Fruit fly (Drosophila melanogaster): ENCODE data around the gene CG15646.

The CG15646 gene

dm6 chrX:15632669-15633068 is 38.2 kb downstream of the CG15646 start:
- TF ChIP-seq CG13204 (GFP tag; optimal IDR thresholded peaks at IDR 0.05) (no peak), CG14655 (GFP tag; optimal IDR thresholded peaks at IDR 0.05) (peak; percentile 1)

dm6 chrX:15631465-15631864 is 39.4 kb downstream of the CG15646 start:
- TF ChIP-seq CG4496 (GFP tag; IDR thresholded peaks at IDR 0.05) (0 out of 3 replicates have a peak, but pooled peaks have one; percentile 14), fd96Ca (GFP tag; IDR thresholded peaks at IDR 0.05) (no peak)

dm6 chrX:15630815-15631214 is 40.0 kb downstream of the CG15646 start:
- TF ChIP-seq CG15710 (tag; optimal IDR thresholded peaks at IDR 0.05) (no peak), Pif1A (GFP tag; optimal IDR thresholded peaks at IDR 0.05) (no peak), Pif1B (GFP tag; optimal IDR thresholded peaks at IDR 0.05) (no peak), CG4496 (GFP tag; IDR thresholded peaks at IDR 0.05) (0 out of 3 replicates have a peak, but pooled peaks have one; percentile 51), CG9948 (tag; optimal IDR thresholded peaks at IDR 0.05) (no peak), rn (GFP tag; IDR thresholded peaks at IDR 0.05) (peak; percentile 33; the same call in 1 of the 2 replicates), CG32121 (GFP tag; IDR thresholded peaks at IDR 0.05) (peak; percentile 71; the same call in 1 of the 2 replicates), fd96Ca (GFP tag; IDR thresholded peaks at IDR 0.05) (no peak), gl (tag; optimal IDR thresholded peaks at IDR 0.05) (no peak), EcR (GFP tag; optimal IDR thresholded peaks at IDR 0.05) (no peak), CG14655 (GFP tag; optimal IDR thresholded peaks at IDR 0.05) (peak; percentile 21), CG8301 (tag; optimal IDR thresholded peaks at IDR 0.05) (peak; percentile 15), CG10348 (GFP tag; IDR thresholded peaks at IDR 0.05) (0 out of 2 replicates have a peak, but pooled peaks have one; percentile 9), D1 (tag; optimal IDR thresholded peaks at IDR 0.05) (no peak), CG34367 (tag; optimal IDR thresholded peaks at IDR 0.05) (no peak), CG13204 (GFP tag; optimal IDR thresholded peaks at IDR 0.05) (no peak), Snoo (tag; optimal IDR thresholded peaks at IDR 0.05) (no peak)

dm6 chrX:15629962-15630361 is 40.9 kb downstream of the CG15646 start:
- TF ChIP-seq rn (GFP tag; IDR thresholded peaks at IDR 0.05) (no peak), CG14655 (GFP tag; optimal IDR thresholded peaks at IDR 0.05) (no peak), CG15710 (tag; optimal IDR thresholded peaks at IDR 0.05) (no peak), EcR (GFP tag; optimal IDR thresholded peaks at IDR 0.05) (no peak)

dm6 chrX:15626279-15626678 is 44.5 kb downstream of the CG15646 start:
- TF ChIP-seq CG8159 (tag; optimal IDR thresholded peaks at IDR 0.05), result no peak
- peak; percentile 71; the same call in 1 of the 2 replicates for TF ChIP-seq Ets98B (GFP tag; IDR thresholded peaks at IDR 0.05)
- no peak for TF ChIP-seq EcR (GFP tag; optimal IDR thresholded peaks at IDR 0.05)
- peak; percentile 1 for TF ChIP-seq Pif1A (GFP tag; optimal IDR thresholded peaks at IDR 0.05)
- peak; percentile 74; the same call in 2 of the 3 replicates for TF ChIP-seq CG4496 (GFP tag; IDR thresholded peaks at IDR 0.05)
- peak; percentile 11 for TF ChIP-seq CG13204 (GFP tag; optimal IDR thresholded peaks at IDR 0.05)
- no peak for TF ChIP-seq CG8301 (tag; optimal IDR thresholded peaks at IDR 0.05)
- peak; percentile 6 for TF ChIP-seq Pif1B (GFP tag; optimal IDR thresholded peaks at IDR 0.05)
- TF ChIP-seq CG10348 (GFP tag; IDR thresholded peaks at IDR 0.05), result no peak
- TF ChIP-seq CG32121 (GFP tag; IDR thresholded peaks at IDR 0.05), result peak; percentile 63; the same call in 1 of the 2 replicates

- TF ChIP-seq CG8159 (tag; optimal IDR thresholded peaks at IDR 0.05) (no peak), CG32121 (GFP tag; IDR thresholded peaks at IDR 0.05) (no peak; the same call in 1 of the 2 replicates), Snoo (tag; optimal IDR thresholded peaks at IDR 0.05) (no peak)
These were observed 47.0 kb downstream of the CG15646 start for dm6 chrX:15623809-15624208.

dm6 chrX:15622970-15623402 is 47.8 kb downstream of the CG15646 start:
- TF ChIP-seq CG4496 (GFP tag; IDR thresholded peaks at IDR 0.05) (peak; percentile 95), CG34367 (tag; optimal IDR thresholded peaks at IDR 0.05) (peak; percentile 60), CG12605 (GFP tag; IDR thresholded peaks at IDR 0.05) (peak; percentile 90), CG13204 (GFP tag; optimal IDR thresholded peaks at IDR 0.05) (peak; percentile 57), fd96Ca (GFP tag; IDR thresholded peaks at IDR 0.05) (peak; percentile 90), CG17806 (tag; optimal IDR thresholded peaks at IDR 0.05) (peak; percentile 62), Ets98B (GFP tag; IDR thresholded peaks at IDR 0.05) (peak; percentile 90), rn (GFP tag; IDR thresholded peaks at IDR 0.05) (peak; percentile 62; the same call in 1 of the 2 replicates), CG9948 (tag; optimal IDR thresholded peaks at IDR 0.05) (peak; percentile 55), CG15710 (tag; optimal IDR thresholded peaks at IDR 0.05) (peak; percentile 69), CG8159 (tag; optimal IDR thresholded peaks at IDR 0.05) (peak; percentile 68), CG8301 (tag; optimal IDR thresholded peaks at IDR 0.05) (peak; percentile 80), CG14655 (GFP tag; optimal IDR thresholded peaks at IDR 0.05) (peak; percentile 82), CG32121 (GFP tag; IDR thresholded peaks at IDR 0.05) (peak; percentile 91), EcR (GFP tag; optimal IDR thresholded peaks at IDR 0.05) (no peak), CG10348 (GFP tag; IDR thresholded peaks at IDR 0.05) (0 out of 2 replicates have a peak, but pooled peaks have one; percentile 5), D1 (tag; optimal IDR thresholded peaks at IDR 0.05) (no peak), Snoo (tag; optimal IDR thresholded peaks at IDR 0.05) (peak; percentile 74), Pif1A (GFP tag; optimal IDR thresholded peaks at IDR 0.05) (peak; percentile 86), gl (tag; optimal IDR thresholded peaks at IDR 0.05) (peak; percentile 53), Pif1B (GFP tag; optimal IDR thresholded peaks at IDR 0.05) (peak; percentile 83)
